Worm (Caenorhabditis elegans): ENCODE data around the gene srt-40.

DNA sequence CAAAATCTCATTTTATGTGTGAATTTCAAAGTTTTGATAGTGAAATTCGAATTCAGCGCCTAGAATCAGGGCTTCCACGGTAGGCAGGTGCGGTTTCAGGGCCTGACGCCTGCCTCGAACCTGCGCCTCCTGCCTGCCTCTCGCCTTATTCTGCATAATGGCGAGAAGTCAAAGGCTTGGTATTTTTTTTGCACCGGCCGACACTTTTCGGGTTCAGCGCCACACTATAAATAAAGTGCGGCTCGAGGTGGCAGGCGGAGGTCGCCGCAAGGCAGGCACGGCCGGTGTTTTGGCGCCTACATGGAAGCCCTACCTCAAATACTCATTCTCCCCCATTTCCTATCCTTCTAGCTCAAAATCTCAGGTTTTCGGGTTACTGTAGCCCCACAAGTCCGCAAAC is 5.7 kb downstream of the srt-40 start:
- TF ChIP-seq sox-4 (tag; optimal IDR thresholded peaks at IDR 0.05) (no peak), tbx-7 (tag; optimal IDR thresholded peaks at IDR 0.05) (no peak), gmeb-2 (tag; optimal IDR thresholded peaks at IDR 0.05) (no peak), hlh-30 (tag; optimal IDR thresholded peaks at IDR 0.05; ENCODE audit: insufficient read depth) (no peak), K09A11.1 (tag; optimal IDR thresholded peaks at IDR 0.05; ENCODE audit: insufficient read depth) (no peak), che-1 (tag; optimal IDR thresholded peaks at IDR 0.05) (no peak), ceh-19 (GFP tag; optimal IDR thresholded peaks at IDR 0.05) (no peak)

All from whole organism, late embryonic.